Fruit fly (Drosophila melanogaster) whole organism, embryonic: ENCODE data around the gene Pgant35A.
A peak's percentile ranks its signal among the peaks of the same experiment; 100 is the strongest.

Experiments used
- Awh ChIP-seq: fragments of 200-800 bp; sonication (Bioruptor generic); IDR thresholded peaks from 2 replicates; pipeline ENCODE4, ENCODE4 v1.3.6; 2022; ENCODE audit warnings: missing biosample characterization, missing genetic modification characterization
- B-H2 ChIP-seq: fragments of 200-800 bp; sonication (Bioruptor generic); optimal IDR thresholded peaks from 2 replicates; lab custom pipeline; 2018; ENCODE audit warnings: missing biosample characterization, mild to moderate bottlenecking, missing genetic modification characterization
- BEAF-32 ChIP-seq: fragments of 200-800 bp; sonication (Bioruptor generic); optimal IDR thresholded peaks from 3 replicates; lab custom pipeline; 2017; ENCODE audit warnings: missing biosample characterization, missing genetic modification characterization, mild to moderate bottlenecking, moderate library complexity, missing genetic modification reagents
- Bdp1 ChIP-seq: fragments of 200-800 bp; sonication (Bioruptor generic); optimal IDR thresholded peaks from 3 replicates; lab custom pipeline; 2016; ENCODE audit warnings: missing biosample characterization, missing genetic modification characterization
- CG12942 ChIP-seq: fragments of 200-800 bp; sonication (Bioruptor generic); optimal IDR thresholded peaks from 3 replicates; lab custom pipeline; 2016; ENCODE audit warnings: missing biosample characterization, missing genetic modification characterization
- CG13123 ChIP-seq: fragments of 200-800 bp; sonication (Bioruptor generic); optimal IDR thresholded peaks from 2 replicates; lab custom pipeline; 2016; ENCODE audit warnings: missing biosample characterization, missing genetic modification characterization
- CG13424 ChIP-seq: fragments of 200-800 bp; sonication (Bioruptor generic); optimal IDR thresholded peaks from 2 replicates; lab custom pipeline; 2019; ENCODE audit warnings: missing biosample characterization, mild to moderate bottlenecking, missing genetic modification characterization, moderate library complexity
- CG13894 ChIP-seq: fragments of 200-800 bp; sonication (Bioruptor generic); optimal IDR thresholded peaks from 3 replicates; lab custom pipeline; 2018; ENCODE audit warnings: missing biosample characterization, mild to moderate bottlenecking, missing genetic modification characterization, moderate library complexity
- CG14050 ChIP-seq: fragments of 200-800 bp; sonication (Bioruptor generic); IDR thresholded peaks from 3 replicates; pipeline ENCODE4 v1.3.6; 2022; ENCODE audit warnings: missing biosample characterization, missing genetic modification characterization
- CG14860 ChIP-seq: fragments of 200-800 bp; sonication (Bioruptor generic); IDR thresholded peaks from 3 replicates; pipeline ENCODE4 v1.3.6; 2022; ENCODE audit warnings: missing biosample characterization, missing genetic modification characterization; ENCODE audit not compliant: partially characterized antibody
- CG15269 ChIP-seq: fragments of 200-800 bp; sonication (Bioruptor generic); optimal IDR thresholded peaks from 2 replicates; lab custom pipeline; 2018; ENCODE audit warnings: missing biosample characterization, mild to moderate bottlenecking, missing genetic modification characterization, moderate library complexity
- CG17359 ChIP-seq: fragments of 200-800 bp; sonication (Bioruptor generic); optimal IDR thresholded peaks from 3 replicates; lab custom pipeline; 2018; ENCODE audit warnings: missing biosample characterization, mild to moderate bottlenecking, missing genetic modification characterization, moderate library complexity
- CG17802 ChIP-seq: fragments of 200-800 bp; sonication (Bioruptor generic); optimal IDR thresholded peaks from 2 replicates; lab custom pipeline; 2018; ENCODE audit warnings: missing biosample characterization, mild to moderate bottlenecking, missing genetic modification characterization, moderate library complexity
- CG1792 ChIP-seq: fragments of 200-800 bp; sonication (Bioruptor generic); optimal IDR thresholded peaks from 2 replicates; lab custom pipeline; 2016; ENCODE audit warnings: missing biosample characterization, missing genetic modification characterization
- CG30431 ChIP-seq: fragments of 200-800 bp; sonication (Bioruptor generic); optimal IDR thresholded peaks from 2 replicates; lab custom pipeline; 2017; ENCODE audit warnings: missing biosample characterization, missing genetic modification characterization
- CG34224 ChIP-seq: fragments of 200-800 bp; sonication (Bioruptor generic); IDR thresholded peaks from 3 replicates; pipeline ENCODE4 v1.3.6; 2022; ENCODE audit warnings: missing biosample characterization, missing genetic modification characterization; ENCODE audit not compliant: partially characterized antibody
- CG4707 ChIP-seq: fragments of 200-800 bp; sonication (Bioruptor generic); optimal IDR thresholded peaks from 2 replicates; lab custom pipeline; 2018; ENCODE audit warnings: missing biosample characterization, mild to moderate bottlenecking, missing genetic modification characterization, moderate library complexity
- CG7357 ChIP-seq: fragments of 200-800 bp; sonication (Bioruptor generic); IDR thresholded peaks from 3 replicates; pipeline ENCODE4 v1.3.6; 2022; ENCODE audit warnings: missing biosample characterization, missing genetic modification characterization
- CG8924 ChIP-seq: fragments of 200-800 bp; optimal IDR thresholded peaks from 3 replicates; lab custom pipeline; 2019; ENCODE audit warnings: missing biosample characterization, mild to moderate bottlenecking, missing genetic modification characterization, moderate library complexity
- CG9797 ChIP-seq: fragments of 200-800 bp; sonication (Bioruptor generic); optimal IDR thresholded peaks from 3 replicates; lab custom pipeline; 2018; ENCODE audit warnings: missing biosample characterization, mild to moderate bottlenecking, missing genetic modification characterization
- CTCF ChIP-seq: fragments of 200-800 bp; sonication (Bioruptor generic); optimal IDR thresholded peaks from 2 replicates; lab custom pipeline; 2017; ENCODE audit warnings: missing biosample characterization, mild to moderate bottlenecking, missing genetic modification characterization, moderate library complexity
- Ets65A ChIP-seq: fragments of 200-800 bp; sonication (Bioruptor generic); peaks from one replicate; lab custom pipeline; 2016; ENCODE audit warnings: missing biosample characterization, missing genetic modification characterization
- Hsf ChIP-seq: fragments of 200-800 bp; sonication (Bioruptor generic); optimal IDR thresholded peaks from 3 replicates; lab custom pipeline; 2016; ENCODE audit warnings: missing biosample characterization, missing genetic modification characterization
- Jarid2 ChIP-seq: fragments of 200-800 bp; sonication (Bioruptor generic); optimal IDR thresholded peaks from 3 replicates; lab custom pipeline; 2017; ENCODE audit warnings: mild to moderate bottlenecking, missing biosample characterization, missing genetic modification reagents, missing genetic modification characterization
- Lpt ChIP-seq: fragments of >200 bp; optimal IDR thresholded peaks from 2 replicates; lab custom pipeline; 2018; ENCODE audit warnings: missing biosample characterization, missing genetic modification characterization
- NK7.1 ChIP-seq: fragments of 200-800 bp; sonication (Bioruptor generic); optimal IDR thresholded peaks from 3 replicates; lab custom pipeline; 2016; ENCODE audit warnings: missing biosample characterization, missing genetic modification characterization
- Nf-YA ChIP-seq: fragments of 200-800 bp; sonication (Bioruptor generic); IDR thresholded peaks from 2 replicates; pipeline ENCODE4 v1.3.6; 2022; ENCODE audit warnings: missing biosample characterization, missing genetic modification characterization
- Ravus ChIP-seq: fragments of 200-800 bp; sonication (Bioruptor generic); IDR thresholded peaks from 2 replicates; pipeline ENCODE4 v1.3.6; 2022; ENCODE audit warnings: missing biosample characterization, missing genetic modification characterization
- Six4 ChIP-seq: fragments of 200-800 bp; sonication (Bioruptor generic); optimal IDR thresholded peaks from 2 replicates; lab custom pipeline; 2016; ENCODE audit warnings: missing biosample characterization, missing genetic modification characterization
- Xrp1 ChIP-seq: fragments of 200-800 bp; sonication (Bioruptor generic); IDR thresholded peaks from 2 replicates; pipeline ENCODE4 v1.3.6; 2022; ENCODE audit warnings: missing biosample characterization, missing genetic modification characterization
- cato ChIP-seq: fragments of 200-800 bp; sonication (Bioruptor generic); optimal IDR thresholded peaks from 2 replicates; lab custom pipeline; 2016; ENCODE audit warnings: missing biosample characterization, missing genetic modification characterization, borderline replicate concordance
- cwo ChIP-seq: fragments of 200-800 bp; sonication (Bioruptor generic); optimal IDR thresholded peaks from 3 replicates; lab custom pipeline; 2017; ENCODE audit warnings: missing biosample characterization, missing genetic modification characterization, mild to moderate bottlenecking, moderate library complexity, missing genetic modification reagents
- dimm ChIP-seq: fragments of 200-800 bp; sonication (Bioruptor generic); IDR thresholded peaks from 2 replicates; pipeline ENCODE4 v1.3.6; 2022; ENCODE audit warnings: missing biosample characterization, missing genetic modification characterization
- disco-r ChIP-seq: fragments of 200-800 bp; sonication (Bioruptor generic); optimal IDR thresholded peaks from 2 replicates; lab custom pipeline; 2016; ENCODE audit warnings: missing biosample characterization, missing genetic modification characterization
- dmrt11E ChIP-seq: fragments of 200-800 bp; sonication (Bioruptor generic); optimal IDR thresholded peaks from 3 replicates; lab custom pipeline; 2018; ENCODE audit warnings: missing biosample characterization, mild to moderate bottlenecking, missing genetic modification characterization, moderate library complexity
- dmrt99B ChIP-seq: fragments of 200-800 bp; sonication (Bioruptor generic); optimal IDR thresholded peaks from 2 replicates; lab custom pipeline; 2018; ENCODE audit warnings: missing biosample characterization, mild to moderate bottlenecking, missing genetic modification characterization, moderate library complexity
- grn ChIP-seq: fragments of 200-800 bp; sonication (Bioruptor generic); optimal IDR thresholded peaks from 3 replicates; lab custom pipeline; 2017; ENCODE audit warnings: missing biosample characterization, missing genetic modification characterization
- ind ChIP-seq: fragments of 200-800 bp; sonication (Bioruptor generic); optimal IDR thresholded peaks from 3 replicates; lab custom pipeline; 2016; ENCODE audit warnings: missing biosample characterization, missing genetic modification characterization
- odd ChIP-seq: fragments of 200-800 bp; sonication (Bioruptor generic); optimal IDR thresholded peaks from 2 replicates; lab custom pipeline; 2017; ENCODE audit warnings: missing biosample characterization, mild to moderate bottlenecking, missing genetic modification characterization
- otp ChIP-seq: fragments of 200-800 bp; sonication (Bioruptor generic); IDR thresholded peaks from 3 replicates; pipeline ENCODE4, ENCODE4 v1.3.6; 2022; ENCODE audit warnings: missing biosample characterization, missing genetic modification characterization
- p53 ChIP-seq: fragments of 200-800 bp; sonication (Bioruptor generic); optimal IDR thresholded peaks from 2 replicates; lab custom pipeline; 2016; ENCODE audit warnings: missing biosample characterization, missing genetic modification characterization
- peb ChIP-seq: fragments of 200-800 bp; sonication (Bioruptor generic); IDR thresholded peaks from 2 replicates; pipeline ENCODE4 v1.3.6; 2022; ENCODE audit warnings: missing biosample characterization, missing genetic modification characterization
- phol ChIP-seq: fragments of 200-800 bp; sonication (Bioruptor generic); optimal IDR thresholded peaks from 3 replicates; lab custom pipeline; 2018; ENCODE audit warnings: missing biosample characterization, mild to moderate bottlenecking, missing genetic modification characterization, moderate library complexity
- prd ChIP-seq, 3 experiments: fragments of >200 bp in 2 of 3; fragments of 200-800 bp in 1 of 3; sonication (Bioruptor generic) in 1 of 3; optimal IDR thresholded peaks in 2 of 3; IDR thresholded peaks in 1 of 3; 2 replicates in 2 of 3; 3 replicates in 1 of 3; pipeline versions ENCODE4 v1.3.6 to Lab custom; 2017 to 2022; ENCODE audit warnings: missing biosample characterization in 1 of 3, missing genetic modification characterization in 1 of 3
- pum ChIP-seq: fragments of 200-800 bp; sonication (Bioruptor generic); optimal IDR thresholded peaks from 2 replicates; lab custom pipeline; 2016; ENCODE audit warnings: missing biosample characterization, missing genetic modification characterization
- ro ChIP-seq: fragments of 200-800 bp; sonication (Bioruptor generic); IDR thresholded peaks from 2 replicates; pipeline ENCODE4 v1.3.6; 2022; ENCODE audit warnings: missing biosample characterization, missing genetic modification characterization
- run ChIP-seq: fragments of 200-800 bp; sonication (Bioruptor generic); optimal IDR thresholded peaks from 3 replicates; lab custom pipeline; 2018; ENCODE audit warnings: missing biosample characterization, mild to moderate bottlenecking, missing genetic modification characterization
- sim ChIP-seq: fragments of 200-800 bp; sonication (Bioruptor generic); IDR thresholded peaks from 2 replicates; pipeline ENCODE4 v1.3.6; 2022; ENCODE audit warnings: missing biosample characterization, missing genetic modification characterization
- sob ChIP-seq: fragments of 200-800 bp; sonication (Bioruptor generic); IDR thresholded peaks from 2 replicates; pipeline ENCODE4 v1.3.6; 2022; ENCODE audit warnings: missing biosample characterization, missing genetic modification characterization
- zen2 ChIP-seq: fragments of 200-800 bp; sonication (Bioruptor generic); IDR thresholded peaks from 3 replicates; pipeline ENCODE4 v1.3.6; 2022; ENCODE audit warnings: missing biosample characterization, missing genetic modification characterization; ENCODE audit not compliant: partially characterized antibody
- zf30C ChIP-seq: fragments of 200-800 bp; sonication (Bioruptor generic); optimal IDR thresholded peaks from 3 replicates; lab custom pipeline; 2018; ENCODE audit warnings: missing biosample characterization, mild to moderate bottlenecking, missing genetic modification characterization

The Pgant35A gene

dm6 chr2L:14372254-14372717 is 13.2 kb downstream of the Pgant35A start (continued):
- TF ChIP-seq ind = no peak
- TF ChIP-seq p53 (GFP tag; lab: Kevin White, UChicago) = no peak
- TF ChIP-seq CG7357 (GFP tag; lab: Robert Waterston, UW) = no peak
- TF ChIP-seq CG13123 (GFP tag; lab: Kevin White, UChicago) = no peak
- peak; percentile 83 for TF ChIP-seq Hsf
- TF ChIP-seq otp = peak; percentile 69; the same call in 1 of the 3 replicates
- peak; percentile 34 for TF ChIP-seq odd (GFP tag; lab: Kevin White, UChicago)
- TF ChIP-seq sob (GFP tag; lab: Robert Waterston, UW) = peak; percentile 89
- peak; percentile 89 for TF ChIP-seq CG13424 (tag; lab: Kevin White, UChicago)
- no peak for TF ChIP-seq Six4 (GFP tag; lab: Kevin White, UChicago)
- TF ChIP-seq Awh (GFP tag; lab: Robert Waterston, UW) = peak; percentile 63
- no peak for TF ChIP-seq BEAF-32 (GFP tag; lab: Kevin White, UChicago)
- peak; percentile 85 for TF ChIP-seq CG8924 (tag; lab: Kevin White, UChicago)
- TF ChIP-seq Ets65A (GFP tag; lab: Kevin White, UChicago) = no peak
- TF ChIP-seq CTCF (GFP tag; lab: Kevin White, UChicago) = no peak
- TF ChIP-seq CG14860 (GFP tag; lab: Robert Waterston, UW) = no peak
- no peak for TF ChIP-seq CG30431
- peak; percentile 24 for TF ChIP-seq cwo (GFP tag; lab: Kevin White, UChicago)
- no peak for TF ChIP-seq dmrt11E
- TF ChIP-seq zen2 (GFP tag; lab: Robert Waterston, UW) = no peak
- TF ChIP-seq CG14050 (GFP tag; lab: Robert Waterston, UW) = peak; percentile 77
- no peak for TF ChIP-seq disco-r (GFP tag; lab: Kevin White, UChicago)
- peak; percentile 70 for TF ChIP-seq CG17359
- no peak for TF ChIP-seq peb (GFP tag; lab: Robert Waterston, UW)
- TF ChIP-seq Xrp1 (GFP tag; lab: Robert Waterston, UW) = peak; percentile 66
- peak; percentile 46 for TF ChIP-seq Ravus (GFP tag; lab: Robert Waterston, UW)
- TF ChIP-seq cato = no peak
- TF ChIP-seq prd (optimal IDR thresholded peaks at IDR 0.05; lab: Kevin White, UChicago) = no peak
- TF ChIP-seq prd (GFP tag; IDR thresholded peaks at IDR 0.05; lab: Robert Waterston, UW) = peak; percentile 74
- peak; percentile 42 for TF ChIP-seq CG4707 (GFP tag; lab: Kevin White, UChicago)
- TF ChIP-seq phol (tag; lab: Kevin White, UChicago) = peak; percentile 40
- peak; percentile 46 for TF ChIP-seq run (tag; lab: Kevin White, UChicago)
- TF ChIP-seq pum (GFP tag; lab: Kevin White, UChicago) = peak; percentile 1
- TF ChIP-seq Nf-YA (GFP tag; lab: Robert Waterston, UW) = 0 out of 2 replicates have a peak, but pooled peaks have one; percentile 36
- TF ChIP-seq Jarid2 (GFP tag; lab: Kevin White, UChicago) = peak; percentile 5
- peak; percentile 26 for TF ChIP-seq CG12942 (GFP tag; lab: Kevin White, UChicago)
- TF ChIP-seq NK7.1 (GFP tag; lab: Kevin White, UChicago) = no peak
- no peak for TF ChIP-seq CG17802 (tag; lab: Kevin White, UChicago)
- TF ChIP-seq ro = peak; percentile 42; the same call in 1 of the 2 replicates
- peak; percentile 89 for TF ChIP-seq CG15269 (tag; lab: Kevin White, UChicago)
- TF ChIP-seq dimm (GFP tag; lab: Robert Waterston, UW) = peak; percentile 66
- peak; percentile 42 for TF ChIP-seq Bdp1 (GFP tag; lab: Kevin White, UChicago)
- TF ChIP-seq CG1792 (GFP tag; lab: Kevin White, UChicago) = no peak
- TF ChIP-seq zf30C (GFP tag; lab: Kevin White, UChicago) = no peak
- TF ChIP-seq grn (GFP tag; lab: Kevin White, UChicago) = no peak
- no peak for TF ChIP-seq sim (GFP tag; lab: Robert Waterston, UW)
- peak; percentile 79 for TF ChIP-seq dmrt99B (tag; lab: Kevin White, UChicago)
- no peak for TF ChIP-seq Lpt (GFP tag; lab: Kevin White, UChicago)
- no peak for TF ChIP-seq B-H2 (GFP tag; lab: Kevin White, UChicago)
- TF ChIP-seq CG34224 = no peak
- TF ChIP-seq CG9797 (GFP tag; lab: Kevin White, UChicago) = no peak
- no peak for TF ChIP-seq CG13894 (tag; lab: Kevin White, UChicago)
